Fruit fly (Drosophila melanogaster) whole organism, embryonic: ENCODE data around the gene CG43131.
A peak's percentile ranks its signal among the peaks of the same experiment; 100 is the strongest.

Experiments
- ATbp ChIP-seq: fragments of 200-800 bp; sonication (Bioruptor generic); optimal IDR thresholded peaks from 2 replicates; lab custom pipeline; 2017; ENCODE audit warnings: missing biosample characterization, mild to moderate bottlenecking, missing genetic modification characterization, missing genetic modification reagents
- B-H1 ChIP-seq: fragments of 200-800 bp; sonication (Bioruptor generic); IDR thresholded peaks from 3 replicates; pipeline ENCODE4 v1.3.6; 2022; ENCODE audit warnings: missing biosample characterization, missing genetic modification characterization
- CG10959 ChIP-seq: fragments of 200-800 bp; sonication (Bioruptor generic); IDR thresholded peaks from 2 replicates; pipeline ENCODE4 v1.3.6; 2022; ENCODE audit warnings: missing biosample characterization, missing genetic modification characterization
- CG11695 ChIP-seq: fragments of 200-800 bp; sonication (Bioruptor generic); IDR thresholded peaks from 3 replicates; pipeline ENCODE4 v1.3.6; 2022; ENCODE audit warnings: missing biosample characterization, missing genetic modification characterization
- CG13775 ChIP-seq: fragments of 200-800 bp; sonication (Bioruptor generic); optimal IDR thresholded peaks from 3 replicates; lab custom pipeline; 2017; ENCODE audit warnings: missing biosample characterization, mild to moderate bottlenecking, missing genetic modification characterization
- CG13894 ChIP-seq: fragments of 200-800 bp; sonication (Bioruptor generic); optimal IDR thresholded peaks from 3 replicates; lab custom pipeline; 2018; ENCODE audit warnings: missing biosample characterization, mild to moderate bottlenecking, missing genetic modification characterization, moderate library complexity
- CG15073 ChIP-seq: fragments of 200-800 bp; sonication (Bioruptor generic); optimal IDR thresholded peaks from 2 replicates; lab custom pipeline; 2016; ENCODE audit warnings: missing biosample characterization, missing genetic modification characterization
- CG1602 ChIP-seq: fragments of 200-800 bp; sonication (Bioruptor generic); optimal IDR thresholded peaks from 3 replicates; lab custom pipeline; 2016; ENCODE audit warnings: missing biosample characterization, missing genetic modification characterization
- CG17359 ChIP-seq: fragments of 200-800 bp; sonication (Bioruptor generic); optimal IDR thresholded peaks from 3 replicates; lab custom pipeline; 2018; ENCODE audit warnings: missing biosample characterization, mild to moderate bottlenecking, missing genetic modification characterization, moderate library complexity
- CG18262 ChIP-seq: fragments of 200-800 bp; optimal IDR thresholded peaks from 3 replicates; lab custom pipeline; 2019; ENCODE audit warnings: missing biosample characterization, mild to moderate bottlenecking, missing genetic modification characterization, moderate library complexity
- CG18476 ChIP-seq: fragments of 200-800 bp; sonication (Bioruptor generic); optimal IDR thresholded peaks from 2 replicates; lab custom pipeline; 2016; ENCODE audit warnings: missing biosample characterization, mild to moderate bottlenecking, missing genetic modification characterization
- CG2875 ChIP-seq: fragments of 200-800 bp; sonication (Bioruptor generic); optimal IDR thresholded peaks from 2 replicates; lab custom pipeline; 2017; ENCODE audit warnings: missing biosample characterization, mild to moderate bottlenecking, missing genetic modification characterization, missing genetic modification reagents
- CG30020 ChIP-seq: fragments of 200-800 bp; optimal IDR thresholded peaks from 2 replicates; lab custom pipeline; 2019; ENCODE audit warnings: missing biosample characterization, mild to moderate bottlenecking, missing genetic modification characterization, moderate library complexity
- CG30403 ChIP-seq: fragments of 200-800 bp; sonication (Bioruptor generic); optimal IDR thresholded peaks from 3 replicates; lab custom pipeline; 2016; ENCODE audit warnings: missing biosample characterization, missing genetic modification characterization
- CG3065 ChIP-seq: fragments of 200-800 bp; sonication (Bioruptor generic); optimal IDR thresholded peaks from 2 replicates; lab custom pipeline; 2016; ENCODE audit warnings: missing biosample characterization, missing genetic modification characterization
- CG3407 ChIP-seq: fragments of 200-800 bp; sonication (Bioruptor generic); optimal IDR thresholded peaks from 2 replicates; lab custom pipeline; 2018; ENCODE audit warnings: missing biosample characterization, mild to moderate bottlenecking, missing genetic modification characterization
- CG3995 ChIP-seq: fragments of 200-800 bp; sonication (Bioruptor generic); optimal IDR thresholded peaks from 3 replicates; lab custom pipeline; 2016; ENCODE audit warnings: missing biosample characterization, missing genetic modification characterization
- CG4707 ChIP-seq: fragments of 200-800 bp; sonication (Bioruptor generic); optimal IDR thresholded peaks from 2 replicates; lab custom pipeline; 2018; ENCODE audit warnings: missing biosample characterization, mild to moderate bottlenecking, missing genetic modification characterization, moderate library complexity
- CG6654 ChIP-seq: fragments of 200-800 bp; sonication (Bioruptor generic); optimal IDR thresholded peaks from 2 replicates; lab custom pipeline; 2017; ENCODE audit warnings: missing biosample characterization, mild to moderate bottlenecking, missing genetic modification characterization
- CG7745 ChIP-seq: fragments of 200-800 bp; sonication (Bioruptor generic); optimal IDR thresholded peaks from 2 replicates; lab custom pipeline; 2018; ENCODE audit warnings: missing biosample characterization, mild to moderate bottlenecking, missing genetic modification characterization, moderate library complexity
- CG8388 ChIP-seq: fragments of 200-800 bp; sonication (Bioruptor generic); optimal IDR thresholded peaks from 2 replicates; lab custom pipeline; 2019; ENCODE audit warnings: missing biosample characterization, mild to moderate bottlenecking, missing genetic modification characterization, moderate library complexity
- CG9817 ChIP-seq: fragments of 200-800 bp; sonication (Bioruptor generic); optimal IDR thresholded peaks from 2 replicates; lab custom pipeline; 2018; ENCODE audit warnings: missing biosample characterization, mild to moderate bottlenecking, missing genetic modification characterization, moderate library complexity
- CG9876 ChIP-seq: fragments of 200-800 bp; sonication (Bioruptor generic); optimal IDR thresholded peaks from 2 replicates; lab custom pipeline; 2016; ENCODE audit warnings: missing biosample characterization, missing genetic modification characterization
- Chrac-16 ChIP-seq: fragments of 200-800 bp; sonication (Bioruptor generic); optimal IDR thresholded peaks from 3 replicates; lab custom pipeline; 2016; ENCODE audit warnings: missing biosample characterization, missing genetic modification characterization
- D19A ChIP-seq: fragments of 200-800 bp; optimal IDR thresholded peaks from 3 replicates; lab custom pipeline; 2019; ENCODE audit warnings: missing biosample characterization, mild to moderate bottlenecking, missing genetic modification characterization, moderate library complexity
- Eip74EF ChIP-seq, 2 experiments: fragments of 200-800 bp in 1 of 2; fragments of >200 bp in 1 of 2; sonication (Bioruptor generic) in 1 of 2; optimal IDR thresholded peaks; 2 replicates each; lab custom pipeline; 2017 to 2019; ENCODE audit warnings: missing biosample characterization in 2 of 2, missing genetic modification characterization in 2 of 2, mild to moderate bottlenecking in 1 of 2, moderate library complexity in 1 of 2
- Elba2 ChIP-seq: fragments of 200-800 bp; sonication (Bioruptor generic); optimal IDR thresholded peaks from 3 replicates; lab custom pipeline; 2016; ENCODE audit warnings: missing biosample characterization, missing genetic modification characterization
- HLHmδ ChIP-seq: fragments of 200-800 bp; sonication (Bioruptor generic); optimal IDR thresholded peaks from 2 replicates; lab custom pipeline; 2018; ENCODE audit warnings: missing biosample characterization, mild to moderate bottlenecking, missing genetic modification characterization, moderate library complexity
- Lhr ChIP-seq: fragments of 200-800 bp; sonication (Bioruptor generic); optimal IDR thresholded peaks from 3 replicates; lab custom pipeline; 2017; ENCODE audit warnings: mild to moderate bottlenecking, missing biosample characterization, missing genetic modification reagents, missing genetic modification characterization
- Neu2 ChIP-seq: fragments of 200-800 bp; sonication (Bioruptor generic); optimal IDR thresholded peaks from 3 replicates; lab custom pipeline; 2016; ENCODE audit warnings: missing biosample characterization, missing genetic modification characterization, borderline replicate concordance
- Ptx1 ChIP-seq: fragments of 200-800 bp; sonication (Bioruptor generic); IDR thresholded peaks from 2 replicates; pipeline ENCODE4 v1.3.6; 2022; ENCODE audit warnings: missing biosample characterization, missing genetic modification characterization
- Sry-β ChIP-seq: fragments of 200-800 bp; sonication (Bioruptor generic); optimal IDR thresholded peaks from 2 replicates; lab custom pipeline; 2018; ENCODE audit warnings: missing biosample characterization, mild to moderate bottlenecking, missing genetic modification characterization, moderate library complexity
- Taf1 ChIP-seq: fragments of 200-800 bp; sonication (Bioruptor generic); IDR thresholded peaks from 2 replicates; pipeline ENCODE4 v1.3.6; 2022; ENCODE audit warnings: missing biosample characterization, missing genetic modification characterization
- corto ChIP-seq: fragments of 200-800 bp; sonication (Bioruptor generic); optimal IDR thresholded peaks from 2 replicates; lab custom pipeline; 2016; ENCODE audit warnings: missing biosample characterization, mild to moderate bottlenecking, missing genetic modification characterization, moderate library complexity
- crp ChIP-seq, 2 experiments: fragments of 200-800 bp; sonication (Bioruptor generic); optimal IDR thresholded peaks; 2 replicates in 1 of 2; 3 replicates in 1 of 2; lab custom pipeline; 2017; ENCODE audit warnings: missing biosample characterization in 2 of 2, missing genetic modification characterization in 2 of 2, mild to moderate bottlenecking in 1 of 2, moderate library complexity in 1 of 2
- emc ChIP-seq: fragments of 200-800 bp; sonication (Bioruptor generic); optimal IDR thresholded peaks from 2 replicates; lab custom pipeline; 2016; ENCODE audit warnings: missing biosample characterization, missing genetic modification characterization
- gcm ChIP-seq: fragments of 200-800 bp; sonication (Bioruptor generic); optimal IDR thresholded peaks from 2 replicates; lab custom pipeline; 2019; ENCODE audit warnings: missing biosample characterization, mild to moderate bottlenecking, missing genetic modification characterization, moderate library complexity
- kay ChIP-seq: fragments of 200-800 bp; sonication (Bioruptor generic); optimal IDR thresholded peaks from 2 replicates; lab custom pipeline; 2016; ENCODE audit warnings: missing biosample characterization, missing genetic modification characterization
- klu ChIP-seq: fragments of 200-800 bp; sonication (Bioruptor generic); IDR thresholded peaks from 2 replicates; pipeline ENCODE4 v1.3.6; 2022; ENCODE audit warnings: missing biosample characterization, missing genetic modification characterization
- mam ChIP-seq: fragments of 200-800 bp; sonication (Bioruptor generic); optimal IDR thresholded peaks from 3 replicates; lab custom pipeline; 2016; ENCODE audit warnings: missing biosample characterization, missing genetic modification characterization
- row ChIP-seq: fragments of 200-800 bp; sonication (Bioruptor generic); IDR thresholded peaks from 3 replicates; pipeline ENCODE4 v1.3.6; 2022; ENCODE audit warnings: missing biosample characterization, missing genetic modification characterization
- schlank ChIP-seq: fragments of 200-800 bp; sonication (Bioruptor generic); optimal IDR thresholded peaks from 2 replicates; lab custom pipeline; 2018; ENCODE audit warnings: missing biosample characterization, mild to moderate bottlenecking, missing genetic modification characterization
- slbo ChIP-seq: fragments of 200-800 bp; sonication (Bioruptor generic); IDR thresholded peaks from 2 replicates; pipeline ENCODE4 v1.3.6; 2022; ENCODE audit warnings: missing biosample characterization, missing genetic modification characterization
- sr ChIP-seq: fragments of 200-800 bp; sonication (Bioruptor generic); IDR thresholded peaks from 3 replicates; pipeline ENCODE4 v1.3.6; 2022; ENCODE audit warnings: missing biosample characterization, missing genetic modification characterization
- sug ChIP-seq: fragments of 200-800 bp; optimal IDR thresholded peaks from 2 replicates; lab custom pipeline; 2019; ENCODE audit warnings: missing biosample characterization, mild to moderate bottlenecking, missing genetic modification characterization, moderate library complexity
- tin ChIP-seq: fragments of 200-800 bp; sonication (Bioruptor generic); optimal IDR thresholded peaks from 3 replicates; lab custom pipeline; 2016; ENCODE audit warnings: missing biosample characterization, missing genetic modification characterization
- tna ChIP-seq: fragments of 200-800 bp; sonication (Bioruptor generic); IDR thresholded peaks from 2 replicates; pipeline ENCODE4 v1.3.6; 2022; ENCODE audit warnings: missing biosample characterization, missing genetic modification characterization; ENCODE audit not compliant: partially characterized antibody
- tup ChIP-seq: fragments of 200-800 bp; sonication (Bioruptor generic); optimal IDR thresholded peaks from 2 replicates; lab custom pipeline; 2016; ENCODE audit warnings: missing biosample characterization, mild to moderate bottlenecking, missing genetic modification characterization, moderate library complexity
- vfl ChIP-seq: fragments of 200-800 bp; sonication (Bioruptor generic); optimal IDR thresholded peaks from 2 replicates; lab custom pipeline; 2016; ENCODE audit warnings: missing biosample characterization, missing genetic modification characterization

The CG43131 gene

DNA sequence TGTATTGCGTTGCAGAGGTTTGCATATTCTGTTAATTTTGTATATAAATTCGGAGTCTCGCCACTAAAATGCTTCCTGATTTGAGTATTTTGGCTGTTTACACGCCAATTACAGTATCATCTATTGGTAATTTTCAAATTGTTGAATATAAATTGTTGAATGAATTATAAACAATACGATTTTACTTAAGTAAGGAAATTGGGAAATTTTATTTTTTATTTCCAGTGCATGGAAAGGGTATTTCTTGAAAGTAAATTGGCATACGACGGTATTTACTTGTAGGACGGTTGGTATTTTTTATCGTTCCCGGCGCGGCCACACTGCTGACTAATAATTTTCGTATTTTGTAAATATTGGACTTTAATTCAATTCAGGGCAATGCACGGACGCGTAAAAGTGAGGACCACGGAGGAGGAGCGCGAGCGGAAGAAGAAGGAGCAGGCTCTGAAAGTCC, 18.8 kb upstream of the CG43131 start, which contains the start of gene RabGGTa (continued):
- TF ChIP-seq CG9876 (peak; percentile 27), Elba2 (GFP tag; lab: Kevin White, UChicago) (no peak), CG15073 (no peak), HLHmδ (no peak), gcm (GFP tag; lab: Kevin White, UChicago) (peak; percentile 60), tup (no peak), CG7745 (tag; lab: Kevin White, UChicago) (no peak), CG13775 (GFP tag; lab: Kevin White, UChicago) (peak; percentile 62), CG9817 (tag; lab: Kevin White, UChicago) (peak; percentile 70), CG18262 (tag; lab: Kevin White, UChicago) (peak; percentile 77), corto (GFP tag; lab: Kevin White, UChicago) (no peak), D19A (tag; lab: Kevin White, UChicago) (peak; percentile 97), Ptx1 (peak; percentile 68), CG4707 (GFP tag; lab: Kevin White, UChicago) (peak; percentile 42), CG3407 (peak; percentile 27), vfl (GFP tag; lab: Kevin White, UChicago) (peak; percentile 4)

DNA sequence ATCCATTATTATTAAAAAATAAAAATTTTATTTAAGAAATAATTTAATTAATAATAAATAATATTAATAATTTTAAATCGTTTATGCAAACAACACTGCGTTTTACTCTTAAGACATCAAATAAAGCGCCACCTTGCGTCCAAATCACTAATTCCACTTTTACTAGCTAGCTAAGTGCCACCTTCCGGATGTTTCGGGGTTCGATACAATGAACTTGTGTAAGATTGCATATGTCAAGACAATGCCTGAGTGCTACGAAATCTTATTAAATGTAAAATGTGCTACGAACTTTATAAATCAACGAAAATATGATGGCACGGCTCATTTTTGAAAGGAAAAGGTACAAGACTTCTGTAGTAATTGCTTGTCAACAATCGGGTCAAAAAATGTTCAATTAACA, 17.9 kb upstream of the CG43131 start:
- no peak for TF ChIP-seq corto (GFP tag; lab: Kevin White, UChicago)
- no peak; the same call in 2 of the 3 replicates for TF ChIP-seq B-H1
- TF ChIP-seq CG3065, result peak; percentile 64
- no peak for TF ChIP-seq Neu2 (GFP tag; lab: Kevin White, UChicago)
- peak; percentile 72 for TF ChIP-seq D19A (tag; lab: Kevin White, UChicago)
- peak; percentile 81 for TF ChIP-seq CG13894
- TF ChIP-seq sug, result peak; percentile 70
- peak; percentile 21 for TF ChIP-seq kay (GFP tag; lab: Kevin White, UChicago)
- TF ChIP-seq Taf1, result no peak
- peak; percentile 32 for TF ChIP-seq CG6654 (GFP tag; lab: Kevin White, UChicago)
- TF ChIP-seq row (GFP tag; lab: Robert Waterston, UW), result peak; percentile 69
- peak; percentile 70 for TF ChIP-seq CG1602 (GFP tag; lab: Kevin White, UChicago)
- TF ChIP-seq tin (GFP tag; lab: Kevin White, UChicago), result peak; percentile 74
- peak; percentile 67 for TF ChIP-seq CG30403 (GFP tag; lab: Kevin White, UChicago)
- TF ChIP-seq CG18476 (GFP tag; lab: Kevin White, UChicago), result peak; percentile 36
- no peak for TF ChIP-seq CG11695
- peak; percentile 95 for TF ChIP-seq Lhr (GFP tag; lab: Kevin White, UChicago)
- TF ChIP-seq crp (GFP tag; optimal IDR thresholded peaks at IDR 0.05; lab: Kevin White, UChicago), result no peak
- TF ChIP-seq CG3995 (GFP tag; lab: Kevin White, UChicago), result no peak
- no peak for TF ChIP-seq Eip74EF (GFP tag; optimal IDR thresholded peaks at IDR 0.05; lab: Kevin White, UChicago)
- peak; percentile 29 for TF ChIP-seq ATbp
- TF ChIP-seq schlank (tag; lab: Kevin White, UChicago), result no peak
- TF ChIP-seq CG8388, result peak; percentile 27
- peak; percentile 15 for TF ChIP-seq CG30020 (tag; lab: Kevin White, UChicago)
- TF ChIP-seq slbo, result peak; percentile 87
- TF ChIP-seq Chrac-16 (GFP tag; lab: Kevin White, UChicago), result peak; percentile 74
- TF ChIP-seq CG2875, result peak; percentile 53
- no peak for TF ChIP-seq sr (GFP tag; lab: Robert Waterston, UW)
- TF ChIP-seq klu (GFP tag; lab: Robert Waterston, UW), result 0 out of 2 replicates have a peak, but pooled peaks have one; percentile 48
- TF ChIP-seq CG10959 (GFP tag; lab: Robert Waterston, UW), result peak; percentile 40; the same call in 1 of the 2 replicates
- TF ChIP-seq Sry-β, result no peak
- peak; percentile 78 for TF ChIP-seq mam
- TF ChIP-seq tna (GFP tag; lab: Robert Waterston, UW), result no peak
- TF ChIP-seq CG17359 (tag; lab: Kevin White, UChicago), result peak; percentile 71
- TF ChIP-seq emc (GFP tag; lab: Kevin White, UChicago), result peak; percentile 34
